Fruit fly (Drosophila melanogaster): ENCODE measurements around the gene ema.

dm6 chr3R:16472301-16472700 is 30.8 kb upstream of the ema start, which contains the start of gene Gyc89Da:
- TF ChIP-seq CG30403 (GFP tag; optimal IDR thresholded peaks at IDR 0.05) (no peak), lilli (GFP tag; optimal IDR thresholded peaks at IDR 0.05) (no peak), CG16779 (GFP tag; IDR thresholded peaks at IDR 0.05) (no peak), CG13894 (tag; optimal IDR thresholded peaks at IDR 0.05) (no peak), CG7556 (GFP tag; optimal IDR thresholded peaks at IDR 0.05) (no peak), Bteb2 (GFP tag; optimal IDR thresholded peaks at IDR 0.05) (no peak), CG10959 (GFP tag; IDR thresholded peaks at IDR 0.05) (no peak), Atf3 (GFP tag; optimal IDR thresholded peaks at IDR 0.05) (no peak), CTCF (GFP tag; optimal IDR thresholded peaks at IDR 0.05) (no peak), gce (GFP tag; IDR thresholded peaks at IDR 0.05) (no peak), ewg (GFP tag; optimal IDR thresholded peaks at IDR 0.05) (no peak), E2f1 (GFP tag; IDR thresholded peaks at IDR 0.05) (no peak), gsb (GFP tag; IDR thresholded peaks at IDR 0.05) (no peak)
